Fruit fly (Drosophila melanogaster) S2 (cell line): ENCODE measurements around the gene alpha-Man-IIb.

Experiments used
- CG8478 ChIP-seq: fragments of >200 bp; optimal IDR thresholded peaks from 2 replicates; lab custom pipeline; 2018
- CTCF ChIP-seq, 2 experiments: fragments of >200 bp; optimal IDR thresholded peaks; 2 replicates each; lab custom pipeline; 2018

- TF ChIP-seq CG8478 (lab: Kevin White, UChicago) (no peak), CTCF (optimal IDR thresholded peaks at IDR 0.05; lab: Kevin White, UChicago) (peak in 1 of 2 experiments; percentile 44)
These were observed 11.6 kb upstream of the alpha-Man-IIb start, which contains the start of gene Acyp2 for dm6 chr3R:15792427-15792826.
